Fruit fly (Drosophila melanogaster) whole organism, prepupa: Measurements from ENCODE around the gene Cyp6d4.

Experiments used
- CG10631 ChIP-seq: fragments of 200-800 bp; sonication (Bioruptor generic); optimal IDR thresholded peaks from 2 replicates; lab custom pipeline; 2016; ENCODE audit warnings: missing biosample characterization, missing genetic modification characterization
- CG10669 ChIP-seq: fragments of 200-800 bp; sonication (Bioruptor generic); optimal IDR thresholded peaks from 3 replicates; lab custom pipeline; 2018; ENCODE audit warnings: missing biosample characterization, mild to moderate bottlenecking, missing genetic modification characterization, moderate library complexity
- CG11294 ChIP-seq: fragments of 200-800 bp; sonication (Bioruptor generic); IDR thresholded peaks from 2 replicates; pipeline ENCODE4 v1.3.6; 2022; ENCODE audit warnings: missing biosample characterization, missing genetic modification characterization
- CG11902 ChIP-seq: fragments of 200-800 bp; sonication (Bioruptor generic); optimal IDR thresholded peaks from 3 replicates; lab custom pipeline; 2016; ENCODE audit warnings: missing biosample characterization, missing genetic modification characterization
- CG15336 ChIP-seq: fragments of 200-800 bp; sonication (Bioruptor generic); IDR thresholded peaks from 2 replicates; pipeline ENCODE4 v1.3.6; 2022; ENCODE audit warnings: missing biosample characterization, missing genetic modification characterization
- CG1621 ChIP-seq: fragments of 200-800 bp; sonication (Bioruptor generic); optimal IDR thresholded peaks from 3 replicates; lab custom pipeline; 2018; ENCODE audit warnings: missing biosample characterization, mild to moderate bottlenecking, missing genetic modification characterization
- CG16779 ChIP-seq: fragments of 200-800 bp; sonication (Bioruptor generic); optimal IDR thresholded peaks from 3 replicates; lab custom pipeline; 2017; ENCODE audit warnings: missing biosample characterization, mild to moderate bottlenecking, missing genetic modification characterization
- CG3032 ChIP-seq: fragments of 200-800 bp; optimal IDR thresholded peaks from 2 replicates; lab custom pipeline; 2019; ENCODE audit warnings: missing biosample characterization, mild to moderate bottlenecking, missing genetic modification characterization, moderate library complexity
- CG31627 ChIP-seq: fragments of 200-800 bp; sonication (Bioruptor generic); optimal IDR thresholded peaks from 3 replicates; lab custom pipeline; 2016; ENCODE audit warnings: missing biosample characterization, missing genetic modification characterization
- CG32006 ChIP-seq: fragments of 200-800 bp; sonication (Bioruptor generic); optimal IDR thresholded peaks from 3 replicates; lab custom pipeline; 2017; ENCODE audit warnings: missing biosample characterization, mild to moderate bottlenecking, missing genetic modification characterization
- CG34406 ChIP-seq: fragments of 200-800 bp; sonication (Bioruptor generic); optimal IDR thresholded peaks from 3 replicates; lab custom pipeline; 2016; ENCODE audit warnings: missing biosample characterization, missing genetic modification characterization
- CG3919 ChIP-seq: fragments of 200-800 bp; sonication (Bioruptor generic); optimal IDR thresholded peaks from 3 replicates; lab custom pipeline; 2016; ENCODE audit warnings: missing biosample characterization, missing genetic modification characterization
- CG6163 ChIP-seq: fragments of 200-800 bp; sonication (Bioruptor generic); IDR thresholded peaks from 3 replicates; pipeline ENCODE4 v1.3.6; 2022; ENCODE audit warnings: missing biosample characterization, missing genetic modification characterization
- CG6276 ChIP-seq: fragments of 200-800 bp; sonication (Bioruptor generic); optimal IDR thresholded peaks from 2 replicates; lab custom pipeline; 2017; ENCODE audit warnings: missing biosample characterization, mild to moderate bottlenecking, missing genetic modification characterization
- CG6792 ChIP-seq: fragments of 200-800 bp; sonication (Bioruptor generic); optimal IDR thresholded peaks from 3 replicates; lab custom pipeline; 2016; ENCODE audit warnings: missing biosample characterization, missing genetic modification characterization
- CG6854 ChIP-seq: fragments of 200-800 bp; sonication (Bioruptor generic); optimal IDR thresholded peaks from 2 replicates; lab custom pipeline; 2017; ENCODE audit warnings: missing biosample characterization, mild to moderate bottlenecking, missing genetic modification characterization
- CG7368 ChIP-seq: fragments of 200-800 bp; sonication (Bioruptor generic); optimal IDR thresholded peaks from 3 replicates; lab custom pipeline; 2016; ENCODE audit warnings: missing biosample characterization, missing genetic modification characterization
- CG8632 ChIP-seq: fragments of 200-800 bp; sonication (Bioruptor generic); optimal IDR thresholded peaks from 3 replicates; lab custom pipeline; 2016; ENCODE audit warnings: missing biosample characterization, missing genetic modification characterization
- Eip75B ChIP-seq: fragments of 200-800 bp; sonication (Bioruptor generic); optimal IDR thresholded peaks from 3 replicates; lab custom pipeline; 2016; ENCODE audit warnings: missing biosample characterization, missing genetic modification characterization
- Eip78C ChIP-seq: fragments of 200-800 bp; sonication (Bioruptor generic); peaks from one replicate; lab custom pipeline; 2016; ENCODE audit warnings: missing biosample characterization, missing genetic modification characterization
- Eip93F ChIP-seq: fragments of 200-800 bp; sonication (Bioruptor generic); optimal IDR thresholded peaks from 2 replicates; lab custom pipeline; 2016; ENCODE audit warnings: missing biosample characterization, mild to moderate bottlenecking, missing genetic modification characterization
- Ets21C ChIP-seq: fragments of 200-800 bp; sonication (Bioruptor generic); optimal IDR thresholded peaks from 3 replicates; lab custom pipeline; 2016; ENCODE audit warnings: missing biosample characterization, missing genetic modification characterization
- Ets96B ChIP-seq: fragments of 200-800 bp; optimal IDR thresholded peaks from 2 replicates; lab custom pipeline; 2019; ENCODE audit warnings: missing biosample characterization, mild to moderate bottlenecking, missing genetic modification characterization, moderate library complexity
- Hr38 ChIP-seq: sonication (Bioruptor generic); optimal IDR thresholded peaks from 2 replicates; lab custom pipeline; 2016; ENCODE audit warnings: missing biosample characterization, missing genetic modification characterization
- Hr39 ChIP-seq: fragments of 200-800 bp; sonication (Bioruptor generic); optimal IDR thresholded peaks from 2 replicates; lab custom pipeline; 2016; ENCODE audit warnings: missing biosample characterization, missing genetic modification characterization
- Hr4 ChIP-seq: fragments of 200-800 bp; sonication (Bioruptor generic); optimal IDR thresholded peaks from 3 replicates; lab custom pipeline; 2016; ENCODE audit warnings: missing biosample characterization, missing genetic modification characterization
- Lpt ChIP-seq: fragments of 200-800 bp; sonication (Bioruptor generic); optimal IDR thresholded peaks from 3 replicates; lab custom pipeline; 2016; ENCODE audit warnings: missing biosample characterization, missing genetic modification characterization
- Met ChIP-seq: fragments of 200-800 bp; sonication (Bioruptor generic); optimal IDR thresholded peaks from 3 replicates; lab custom pipeline; 2016; ENCODE audit warnings: missing biosample characterization, missing genetic modification characterization
- OdsH ChIP-seq: fragments of 200-800 bp; sonication (Bioruptor generic); optimal IDR thresholded peaks from 3 replicates; lab custom pipeline; 2016; ENCODE audit warnings: missing biosample characterization, missing genetic modification characterization
- Sox102F ChIP-seq: fragments of 200-800 bp; sonication (Bioruptor generic); optimal IDR thresholded peaks from 2 replicates; lab custom pipeline; 2016; ENCODE audit warnings: missing biosample characterization, mild to moderate bottlenecking, missing genetic modification characterization
- Sox14 ChIP-seq: fragments of 200-800 bp; sonication (Bioruptor generic); optimal IDR thresholded peaks from 3 replicates; lab custom pipeline; 2016; ENCODE audit warnings: missing biosample characterization, missing genetic modification characterization
- Sox15 ChIP-seq: fragments of 200-800 bp; sonication (Bioruptor generic); optimal IDR thresholded peaks from 3 replicates; lab custom pipeline; 2016; ENCODE audit warnings: missing biosample characterization, missing genetic modification characterization
- acj6 ChIP-seq: fragments of 200-800 bp; sonication (Bioruptor generic); optimal IDR thresholded peaks from 3 replicates; lab custom pipeline; 2016; ENCODE audit warnings: missing biosample characterization, missing genetic modification characterization
- cyc ChIP-seq: fragments of 200-800 bp; sonication (Bioruptor generic); optimal IDR thresholded peaks from 3 replicates; lab custom pipeline; 2016; ENCODE audit warnings: missing biosample characterization, missing genetic modification characterization
- eg ChIP-seq: fragments of 200-800 bp; sonication (Bioruptor generic); IDR thresholded peaks from 3 replicates; pipeline ENCODE4 v1.3.6; 2022; ENCODE audit warnings: missing biosample characterization, missing genetic modification characterization
- esn ChIP-seq: fragments of 200-800 bp; sonication (Bioruptor generic); optimal IDR thresholded peaks from 2 replicates; lab custom pipeline; 2016; ENCODE audit warnings: missing biosample characterization, mild to moderate bottlenecking, missing genetic modification characterization, moderate library complexity
- fd59A ChIP-seq: fragments of 200-800 bp; sonication (Bioruptor generic); optimal IDR thresholded peaks from 2 replicates; lab custom pipeline; 2017; ENCODE audit warnings: missing biosample characterization, mild to moderate bottlenecking, missing genetic modification characterization, missing genetic modification reagents
- fd85E ChIP-seq: fragments of 200-800 bp; sonication (Bioruptor generic); optimal IDR thresholded peaks from 3 replicates; lab custom pipeline; 2016; ENCODE audit warnings: missing biosample characterization, missing genetic modification characterization
- fkh ChIP-seq: fragments of 200-800 bp; sonication (Bioruptor generic); optimal IDR thresholded peaks from 3 replicates; lab custom pipeline; 2017; ENCODE audit warnings: missing biosample characterization, mild to moderate bottlenecking, missing genetic modification characterization, moderate library complexity
- lz ChIP-seq: fragments of 200-800 bp; sonication (Bioruptor generic); optimal IDR thresholded peaks from 3 replicates; lab custom pipeline; 2016; ENCODE audit warnings: missing biosample characterization, missing genetic modification characterization
- net ChIP-seq: fragments of 200-800 bp; sonication (Bioruptor generic); optimal IDR thresholded peaks from 3 replicates; lab custom pipeline; 2016; ENCODE audit warnings: missing biosample characterization, missing genetic modification characterization
- pdm3 ChIP-seq: fragments of 200-800 bp; sonication (Bioruptor generic); optimal IDR thresholded peaks from 3 replicates; lab custom pipeline; 2016; ENCODE audit warnings: missing biosample characterization, missing genetic modification characterization
- salr ChIP-seq, 2 experiments: fragments of 200-800 bp; sonication (Bioruptor generic); optimal IDR thresholded peaks; 3 replicates each; lab custom pipeline; 2016 to 2018; ENCODE audit warnings: missing biosample characterization in 2 of 2, missing genetic modification characterization in 2 of 2, mild to moderate bottlenecking in 1 of 2
- spab ChIP-seq: fragments of 200-800 bp; sonication (Bioruptor generic); optimal IDR thresholded peaks from 2 replicates; lab custom pipeline; 2017; ENCODE audit warnings: missing biosample characterization, mild to moderate bottlenecking, missing genetic modification characterization, missing genetic modification reagents
- svp ChIP-seq: fragments of 200-800 bp; sonication (Bioruptor generic); peaks from one replicate; lab custom pipeline; 2016; ENCODE audit warnings: missing biosample characterization, missing genetic modification characterization
- topi ChIP-seq: fragments of 200-800 bp; sonication (Bioruptor generic); optimal IDR thresholded peaks from 3 replicates; lab custom pipeline; 2016; ENCODE audit warnings: missing biosample characterization, missing genetic modification characterization
- vri ChIP-seq: fragments of 200-800 bp; sonication (Bioruptor generic); optimal IDR thresholded peaks from 3 replicates; lab custom pipeline; 2016; ENCODE audit warnings: missing biosample characterization, mild to moderate bottlenecking, missing genetic modification characterization

The Cyp6d4 gene

dm6 chr3R:22698208-22698607 lies at the start of gene Cyp6d4:
Gene Cyp6d4 (plus strand): TSS chr3R:22698319.
- TF ChIP-seq CG8632 (no peak), salr (GFP tag; optimal IDR thresholded peaks at IDR 0.05; lab: Kevin White, UChicago) (no peak), CG1621 (no peak)

DNA sequence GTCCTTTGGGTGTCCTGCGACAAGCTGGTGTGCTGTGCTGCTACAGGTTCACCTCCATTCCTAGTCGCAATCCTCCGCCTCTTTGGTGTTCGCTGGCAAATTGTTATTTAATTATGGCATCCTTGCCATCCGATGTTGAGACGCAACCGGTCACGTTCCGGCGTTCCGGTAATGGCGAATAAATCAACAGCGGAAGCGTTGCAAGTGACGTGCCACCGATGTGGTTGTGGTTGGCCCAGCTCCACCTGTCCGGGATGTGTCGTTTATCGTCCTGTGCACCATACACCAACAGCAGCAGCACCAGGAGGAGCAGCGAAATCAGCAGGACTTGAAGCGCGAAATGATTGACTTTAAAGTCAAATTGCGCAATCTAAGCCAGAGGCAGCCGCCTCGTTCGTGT lies 48.3 kb upstream of the Cyp6d4 start:
- no peak for TF ChIP-seq CG11294 (GFP tag; lab: Robert Waterston, UW)
- no peak for TF ChIP-seq Hr39 (GFP tag; lab: Kevin White, UChicago)
- no peak for TF ChIP-seq CG10669
- no peak for TF ChIP-seq CG6163 (GFP tag; lab: Robert Waterston, UW)
- TF ChIP-seq CG8632 = no peak
- no peak for TF ChIP-seq Sox102F (GFP tag; lab: Kevin White, UChicago)
- no peak for TF ChIP-seq pdm3
- no peak for TF ChIP-seq esn
- TF ChIP-seq Ets21C (GFP tag; lab: Kevin White, UChicago) = no peak
- TF ChIP-seq cyc (GFP tag; lab: Kevin White, UChicago) = no peak
- TF ChIP-seq CG32006 = no peak
- TF ChIP-seq CG15336 (GFP tag; lab: Robert Waterston, UW) = no peak
- no peak for TF ChIP-seq OdsH (GFP tag; lab: Kevin White, UChicago)

DNA sequence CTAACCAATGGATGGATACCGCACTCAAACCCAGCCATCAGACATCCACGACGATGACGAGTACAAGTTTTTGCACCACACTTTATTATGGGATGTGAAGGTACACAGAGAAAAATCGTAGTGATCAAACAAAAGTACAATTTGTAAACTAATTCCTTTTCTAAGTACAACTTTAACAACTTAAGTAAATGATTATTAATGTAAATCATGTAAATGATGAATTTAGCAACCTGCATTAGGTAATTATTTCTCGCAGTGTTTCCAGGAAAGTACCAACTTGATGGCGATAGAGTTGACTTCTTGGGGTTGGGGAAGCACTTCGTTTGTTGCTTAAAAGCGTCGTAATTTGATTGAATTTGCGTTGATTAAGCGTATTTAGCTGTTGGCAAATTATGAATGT lies 35.0 kb upstream of the Cyp6d4 start:
- TF ChIP-seq Hr4 = peak; percentile 87
- peak; percentile 10 for TF ChIP-seq Lpt
- no peak for TF ChIP-seq CG11902 (GFP tag; lab: Kevin White, UChicago)
- TF ChIP-seq CG15336 (GFP tag; lab: Robert Waterston, UW) = peak; percentile 88
- peak; percentile 8 for TF ChIP-seq CG6792 (GFP tag; lab: Kevin White, UChicago)
- no peak for TF ChIP-seq CG6854 (GFP tag; lab: Kevin White, UChicago)
- TF ChIP-seq CG32006 = peak; percentile 86
- TF ChIP-seq CG31627 = peak; percentile 42
- TF ChIP-seq Sox14 (GFP tag; lab: Kevin White, UChicago) = peak; percentile 64
- no peak for TF ChIP-seq CG7368 (GFP tag; lab: Kevin White, UChicago)
- no peak for TF ChIP-seq vri (GFP tag; lab: Kevin White, UChicago)
- no peak for TF ChIP-seq CG3032 (tag; lab: Kevin White, UChicago)
- no peak for TF ChIP-seq CG10669
- no peak for TF ChIP-seq Eip93F (GFP tag; lab: Kevin White, UChicago)
- TF ChIP-seq CG3919 (GFP tag; lab: Kevin White, UChicago) = peak; percentile 11
- peak; percentile 8 for TF ChIP-seq topi (GFP tag; lab: Kevin White, UChicago)
- peak; percentile 81 for TF ChIP-seq Eip78C (GFP tag; lab: Kevin White, UChicago)
- TF ChIP-seq fd85E = no peak
- peak; percentile 35 for TF ChIP-seq CG8632
- no peak for TF ChIP-seq Hr38 (GFP tag; lab: Kevin White, UChicago)
- TF ChIP-seq Met (GFP tag; lab: Kevin White, UChicago) = peak; percentile 37
- TF ChIP-seq CG6163 (GFP tag; lab: Robert Waterston, UW) = peak; percentile 76; the same call in 2 of the 3 replicates
- no peak for TF ChIP-seq svp
- TF ChIP-seq CG6276 = peak; percentile 51
- TF ChIP-seq CG1621 = peak; percentile 32
- TF ChIP-seq Hr39 (GFP tag; lab: Kevin White, UChicago) = peak; percentile 41
- no peak for TF ChIP-seq esn
- peak; percentile 46 for TF ChIP-seq fd59A (GFP tag; lab: Kevin White, UChicago)
- peak; percentile 73 for TF ChIP-seq acj6
- TF ChIP-seq Sox102F (GFP tag; lab: Kevin White, UChicago) = no peak
- TF ChIP-seq CG11294 (GFP tag; lab: Robert Waterston, UW) = no peak
- TF ChIP-seq net = peak; percentile 64
- TF ChIP-seq pdm3 = peak; percentile 68
- no peak for TF ChIP-seq fkh (GFP tag; lab: Kevin White, UChicago)
- no peak for TF ChIP-seq CG16779 (tag; lab: Kevin White, UChicago)
- peak; percentile 67 for TF ChIP-seq eg (GFP tag; lab: Robert Waterston, UW)
- TF ChIP-seq CG34406 (GFP tag; lab: Kevin White, UChicago) = peak; percentile 31
- TF ChIP-seq spab (GFP tag; lab: Kevin White, UChicago) = no peak
- no peak for TF ChIP-seq Sox15 (GFP tag; lab: Kevin White, UChicago)
- no peak for TF ChIP-seq lz (GFP tag; lab: Kevin White, UChicago)
- no peak for TF ChIP-seq Eip75B (GFP tag; lab: Kevin White, UChicago)
- peak; percentile 51 for TF ChIP-seq CG10631 (GFP tag; lab: Kevin White, UChicago)
- TF ChIP-seq Ets96B (tag; lab: Kevin White, UChicago) = peak; percentile 27
- TF ChIP-seq salr (GFP tag; optimal IDR thresholded peaks at IDR 0.05; lab: Kevin White, UChicago) = peak; percentile 28 to 69
- peak; percentile 73 for TF ChIP-seq OdsH (GFP tag; lab: Kevin White, UChicago)
